Worm (Caenorhabditis elegans) whole organism, dauer: ENCODE data around the gene grl-30.

Experiments used
- unc-62 ChIP-seq: sonication (generic microtip); optimal IDR thresholded peaks from 2 replicates; lab custom pipeline; 2017; ENCODE audit warnings: missing biosample characterization, missing genetic modification reagents, missing genetic modification characterization

Gene grl-30

ce11 chrV:3555986-3556385, at the start of gene grl-30:
TSS of gene grl-30 (plus strand) at chrV:3556286.
- no peak for TF ChIP-seq unc-62 (GFP tag; lab: Kevin White, UChicago)

- no peak for TF ChIP-seq unc-62 (GFP tag; lab: Kevin White, UChicago)
Measured at ce11 chrV:3507691-3508090, 48.4 kb upstream of the grl-30 start, which contains the start of gene str-225. TSS of gene str-225 (plus strand) at chrV:3507822.

ce11 chrV:3509878-3510277, 46.2 kb upstream of the grl-30 start, which contains the start of gene str-228:
TSS of gene str-228 (plus strand) at chrV:3510178.
- TF ChIP-seq unc-62 (GFP tag; lab: Kevin White, UChicago) = no peak

ce11 chrV:3512381-3512780, 43.7 kb upstream of the grl-30 start, which contains the start of gene str-226:
TSS of gene str-226 (plus strand) at chrV:3512681.
- no peak for TF ChIP-seq unc-62 (GFP tag; lab: Kevin White, UChicago)

- no peak for TF ChIP-seq unc-62 (GFP tag; lab: Kevin White, UChicago)
Measured at ce11 chrV:3517889-3518288, 38.2 kb upstream of the grl-30 start, which contains the start of gene str-227. TSS of gene str-227 (plus strand) at chrV:3518189.

- no peak for TF ChIP-seq unc-62 (GFP tag; lab: Kevin White, UChicago)
Measured at ce11 chrV:3523262-3523661, 32.8 kb upstream of the grl-30 start, which contains the start of gene irg-1. TSS of gene irg-1 (plus strand) at chrV:3523587.

- no peak for TF ChIP-seq unc-62 (GFP tag; lab: Kevin White, UChicago)
Measured at ce11 chrV:3524970-3525369, 31.1 kb upstream of the grl-30 start, which contains the start of gene T24A6.7. TSS of gene T24A6.7 (plus strand) at chrV:3525270.

ce11 chrV:3526882-3527281, 29.2 kb upstream of the grl-30 start, which contains the start of gene str-260:
TSS of gene str-260 (plus strand) at chrV:3527182.
- TF ChIP-seq unc-62 (GFP tag; lab: Kevin White, UChicago) = no peak

- no peak for TF ChIP-seq unc-62 (GFP tag; lab: Kevin White, UChicago)
Measured at ce11 chrV:3530403-3530802, 25.7 kb upstream of the grl-30 start, which contains the start of gene srbc-66. TSS of gene srbc-66 (plus strand) at chrV:3530703.

- TF ChIP-seq unc-62 (GFP tag; lab: Kevin White, UChicago) = no peak
Measured at ce11 chrV:3535260-3535659, 20.8 kb upstream of the grl-30 start, which contains the start of gene nhr-221. TSS of gene nhr-221 (minus strand) at chrV:3535360.

ce11 chrV:3538307-3538706, 17.8 kb upstream of the grl-30 start, which contains the start of gene nhr-93:
TSS of gene nhr-93 (minus strand) at chrV:3538407.
- no peak for TF ChIP-seq unc-62 (GFP tag; lab: Kevin White, UChicago)

- no peak for TF ChIP-seq unc-62 (GFP tag; lab: Kevin White, UChicago)
Measured at ce11 chrV:3541117-3541516, 15.0 kb upstream of the grl-30 start, which contains the start of gene srbc-67. TSS of gene srbc-67 (minus strand) at chrV:3541217.

ce11 chrV:3543344-3543743, 12.7 kb upstream of the grl-30 start, which contains the start of gene nhr-222:
TSS of gene nhr-222 (minus strand) at chrV:3543444.
- TF ChIP-seq unc-62 (GFP tag; lab: Kevin White, UChicago) = no peak

- no peak for TF ChIP-seq unc-62 (GFP tag; lab: Kevin White, UChicago)
Measured at ce11 chrV:3546517-3546916, 9.6 kb upstream of the grl-30 start, which contains the start of gene srbc-68. TSS of gene srbc-68 (minus strand) at chrV:3546617.

- no peak for TF ChIP-seq unc-62 (GFP tag; lab: Kevin White, UChicago)
Measured at ce11 chrV:3548798-3549197, 7.3 kb upstream of the grl-30 start, which contains the start of gene srw-130. TSS of gene srw-130 (minus strand) at chrV:3548898.

- no peak for TF ChIP-seq unc-62 (GFP tag; lab: Kevin White, UChicago)
Measured at ce11 chrV:3549553-3549952, 6.5 kb upstream of the grl-30 start, which contains the start of gene sri-21. TSS of gene sri-21 (plus strand) at chrV:3549853.

- TF ChIP-seq unc-62 (GFP tag; lab: Kevin White, UChicago) = no peak
Measured at ce11 chrV:3551765-3552164, 4.3 kb upstream of the grl-30 start, which contains the start of gene grl-28. TSS of gene grl-28 (minus strand) at chrV:3551865.
